Worm (Caenorhabditis elegans): ENCODE measurements around the gene fbxb-18.
"Not testable (repeated sequence)": the region's sequence is repeated elsewhere in the genome, so short reads cannot be mapped to it uniquely, and the experiment has no call there.

The fbxb-18 gene

ce11 chrII:1663516-1663915, 25.2 kb downstream of the fbxb-18 start, which contains the start of gene duxl-1:
Gene duxl-1, plus strand, starts transcription at chrII:1663699.
- no peak for TF ChIP-seq W03F9.2 (tag; optimal IDR thresholded peaks at IDR 0.05)

- TF ChIP-seq W03F9.2 (tag; optimal IDR thresholded peaks at IDR 0.05) (no peak), dao-5 (tag; optimal IDR thresholded peaks at IDR 0.05) (no peak), him-1 (tag; optimal IDR thresholded peaks at IDR 0.05) (no peak)
These were observed 25.8 kb downstream of the fbxb-18 start, which contains the start of gene ZC204.14 for ce11 chrII:1662881-1663280. Gene ZC204.14, minus strand, starts transcription at chrII:1662949.

- not testable (repeated sequence) for TF ChIP-seq W03F9.2, dao-5, him-1 (tag; optimal IDR thresholded peaks at IDR 0.05)
These were observed 27.8 kb downstream of the fbxb-18 start, which contains the start of gene ZC204.13 for ce11 chrII:1660888-1661287. Gene ZC204.13, minus strand, starts transcription at chrII:1660988.

ce11 chrII:1657202-1657601, 31.5 kb downstream of the fbxb-18 start, which contains the start of gene ZC204.12:
Gene ZC204.12, minus strand, starts transcription at chrII:1657302.
- TF ChIP-seq him-1 (tag; optimal IDR thresholded peaks at IDR 0.05) (no peak), dao-5 (tag; optimal IDR thresholded peaks at IDR 0.05) (no peak), W03F9.2 (tag; optimal IDR thresholded peaks at IDR 0.05) (no peak)

ce11 chrII:1654917-1655316, 33.8 kb downstream of the fbxb-18 start, which contains the start of gene btb-12:
Gene btb-12, plus strand, starts transcription at chrII:1655217.
- TF ChIP-seq W03F9.2 (tag; optimal IDR thresholded peaks at IDR 0.05) = no peak
- no peak for TF ChIP-seq him-1 (tag; optimal IDR thresholded peaks at IDR 0.05)
- no peak for TF ChIP-seq dao-5 (tag; optimal IDR thresholded peaks at IDR 0.05)

- TF ChIP-seq W03F9.2 (tag; optimal IDR thresholded peaks at IDR 0.05) = no peak
- no peak for TF ChIP-seq dao-5 (tag; optimal IDR thresholded peaks at IDR 0.05)
These were observed 35.3 kb downstream of the fbxb-18 start, which contains the start of gene fbxb-15 for ce11 chrII:1653397-1653796. Gene fbxb-15, minus strand, starts transcription at chrII:1653497.

- no peak for TF ChIP-seq him-1 (tag; optimal IDR thresholded peaks at IDR 0.05)
- TF ChIP-seq dao-5 (tag; optimal IDR thresholded peaks at IDR 0.05) = no peak
- no peak for TF ChIP-seq W03F9.2 (tag; optimal IDR thresholded peaks at IDR 0.05)
These were observed 36.9 kb downstream of the fbxb-18 start, which contains the start of gene fbxb-16 for ce11 chrII:1651804-1652203. Gene fbxb-16, minus strand, starts transcription at chrII:1651904.

ce11 chrII:1650502-1650901, 38.2 kb downstream of the fbxb-18 start, which contains the start of gene fbxb-20:
Gene fbxb-20, minus strand, starts transcription at chrII:1650602.
- no peak for TF ChIP-seq dao-5 (tag; optimal IDR thresholded peaks at IDR 0.05)
- TF ChIP-seq W03F9.2 (tag; optimal IDR thresholded peaks at IDR 0.05) = no peak
- TF ChIP-seq him-1 (tag; optimal IDR thresholded peaks at IDR 0.05) = no peak

- TF ChIP-seq dao-5 (tag; optimal IDR thresholded peaks at IDR 0.05) = no peak
- no peak for TF ChIP-seq W03F9.2 (tag; optimal IDR thresholded peaks at IDR 0.05)
- no peak for TF ChIP-seq him-1 (tag; optimal IDR thresholded peaks at IDR 0.05)
These were observed 39.9 kb downstream of the fbxb-18 start, which contains the start of gene fbxb-21 for ce11 chrII:1648768-1649167. Gene fbxb-21, minus strand, starts transcription at chrII:1648868.

- no peak for TF ChIP-seq him-1 (tag; optimal IDR thresholded peaks at IDR 0.05)
- TF ChIP-seq dao-5 (tag; optimal IDR thresholded peaks at IDR 0.05) = no peak
- TF ChIP-seq W03F9.2 (tag; optimal IDR thresholded peaks at IDR 0.05) = no peak
These were observed 42.5 kb downstream of the fbxb-18 start, which contains the start of gene ZC204.17 for ce11 chrII:1646199-1646598. Gene ZC204.17, minus strand, starts transcription at chrII:1646299.

- no peak for TF ChIP-seq him-1 (tag; optimal IDR thresholded peaks at IDR 0.05)
- no peak for TF ChIP-seq W03F9.2 (tag; optimal IDR thresholded peaks at IDR 0.05)
- no peak for TF ChIP-seq dao-5 (tag; optimal IDR thresholded peaks at IDR 0.05)
These were observed 43.9 kb downstream of the fbxb-18 start, which contains the start of gene ZC204.6 for ce11 chrII:1644777-1645348. Gene ZC204.6, minus strand, starts transcription at chrII:1644827.

ce11 chrII:1640496-1640895, 48.2 kb downstream of the fbxb-18 start, which contains the start of gene srh-72:
Gene srh-72, minus strand, starts transcription at chrII:1640596.
- TF ChIP-seq him-1 (tag; optimal IDR thresholded peaks at IDR 0.05) (no peak), W03F9.2 (tag; optimal IDR thresholded peaks at IDR 0.05) (no peak), dao-5 (tag; optimal IDR thresholded peaks at IDR 0.05) (no peak)

All from whole organism, L4/young adult.